Fruit fly (Drosophila melanogaster): Measurements from ENCODE around the gene mab-21.
A peak's percentile ranks its signal among the peaks of the same experiment; 100 is the strongest.

Gene mab-21

dm6 chrX:5969860-5970665, 42.9 kb downstream of the mab-21 start (continued):
- no peak for TF ChIP-seq ind (GFP tag; optimal IDR thresholded peaks at IDR 0.05)
- TF ChIP-seq oc (tag; optimal IDR thresholded peaks at IDR 0.05) = no peak
- TF ChIP-seq sens-2 (GFP tag; IDR thresholded peaks at IDR 0.05) = 0 out of 2 replicates have a peak, but pooled peaks have one; percentile 49
- peak; percentile 15 for TF ChIP-seq run (tag; optimal IDR thresholded peaks at IDR 0.05)
- TF ChIP-seq Dek (tag; optimal IDR thresholded peaks at IDR 0.05) = peak; percentile 6
- TF ChIP-seq Sin3A (optimal IDR thresholded peaks at IDR 0.05) = no peak
- TF ChIP-seq CG32772 (GFP tag; IDR thresholded peaks at IDR 0.05) = peak; percentile 37
- TF ChIP-seq CG3838 (GFP tag; optimal IDR thresholded peaks at IDR 0.05) = no peak
- TF ChIP-seq CG10209 (GFP tag; optimal IDR thresholded peaks at IDR 0.05) = peak; percentile 53
- no peak for TF ChIP-seq CG17802 (tag; optimal IDR thresholded peaks at IDR 0.05)
- TF ChIP-seq CG11695 (GFP tag; IDR thresholded peaks at IDR 0.05) = no peak; the same call in 2 of the 3 replicates
- no peak for TF ChIP-seq Lpt (GFP tag; optimal IDR thresholded peaks at IDR 0.05)
- TF ChIP-seq her (GFP tag; optimal IDR thresholded peaks at IDR 0.05) = no peak
- TF ChIP-seq gcm2 (GFP tag; optimal IDR thresholded peaks at IDR 0.05) = no peak
- TF ChIP-seq B-H2 (GFP tag; optimal IDR thresholded peaks at IDR 0.05) = no peak
- TF ChIP-seq Hr3 (GFP tag; optimal IDR thresholded peaks at IDR 0.05) = peak; percentile 47
- peak; percentile 67 for TF ChIP-seq CG5180 (GFP tag; optimal IDR thresholded peaks at IDR 0.05)
- TF ChIP-seq CG7987 (GFP tag; optimal IDR thresholded peaks at IDR 0.05) = no peak
- no peak for TF ChIP-seq Side (GFP tag; optimal IDR thresholded peaks at IDR 0.05)
- TF ChIP-seq btn (GFP tag; optimal IDR thresholded peaks at IDR 0.05) = no peak
- TF ChIP-seq sna (GFP tag; IDR thresholded peaks at IDR 0.05; ENCODE audit: partially characterized antibody) = no peak
- TF ChIP-seq lbe (GFP tag; optimal IDR thresholded peaks at IDR 0.05) = no peak
- TF ChIP-seq Taf1 (GFP tag; IDR thresholded peaks at IDR 0.05) = 0 out of 2 replicates have a peak, but pooled peaks have one; percentile 6
- peak; percentile 6; the same call in 1 of the 2 replicates for TF ChIP-seq CG8765 (GFP tag; IDR thresholded peaks at IDR 0.05)
- TF ChIP-seq hkb (optimal IDR thresholded peaks at IDR 0.05) = no peak
- no peak; the same call in 1 of the 2 replicates for TF ChIP-seq hkb (GFP tag; IDR thresholded peaks at IDR 0.05)
- TF ChIP-seq CoRest (tag; optimal IDR thresholded peaks at IDR 0.05) = peak; percentile 46
- no peak for TF ChIP-seq insv (GFP tag; optimal IDR thresholded peaks at IDR 0.05)
- TF ChIP-seq chif (GFP tag; optimal IDR thresholded peaks at IDR 0.05) = peak in 1 of 2 experiments; percentile 10
- peak; percentile 81 for TF ChIP-seq crol (GFP tag; IDR thresholded peaks at IDR 0.05)
- no peak for TF ChIP-seq en (GFP tag; optimal IDR thresholded peaks at IDR 0.05)
- TF ChIP-seq CG4328 (GFP tag; optimal IDR thresholded peaks at IDR 0.05) = peak; percentile 37
- peak; percentile 62 for TF ChIP-seq row (GFP tag; IDR thresholded peaks at IDR 0.05)
- TF ChIP-seq jigr1 (GFP tag; IDR thresholded peaks at IDR 0.05) = no peak
- no peak for TF ChIP-seq CG12744 (GFP tag; optimal IDR thresholded peaks at IDR 0.05)
- no peak for TF ChIP-seq CG15479 (GFP tag; optimal IDR thresholded peaks at IDR 0.05)
- TF ChIP-seq Spps (tag; optimal IDR thresholded peaks at IDR 0.05) = no peak
- no peak for TF ChIP-seq GATAe (GFP tag; conservative IDR thresholded peaks at IDR 0.05)
- TF ChIP-seq CG12659 (GFP tag; optimal IDR thresholded peaks at IDR 0.05) = peak; percentile 52
- TF ChIP-seq Nf-YC (tag; optimal IDR thresholded peaks at IDR 0.05) = peak; percentile 35
- TF ChIP-seq vvl (GFP tag; IDR thresholded peaks at IDR 0.05) = peak; percentile 55
- peak; percentile 43 for TF ChIP-seq CG12391 (tag; optimal IDR thresholded peaks at IDR 0.05)
- no peak for TF ChIP-seq Neu2 (GFP tag; optimal IDR thresholded peaks at IDR 0.05; ENCODE audit: borderline replicate concordance)
- no peak for TF ChIP-seq CG11560 (tag; IDR thresholded peaks at IDR 0.05)
- TF ChIP-seq knrl (GFP tag; IDR thresholded peaks at IDR 0.05; ENCODE audit: partially characterized antibody) = no peak
- no peak for TF ChIP-seq abd-A (tag; optimal IDR thresholded peaks at IDR 0.05)
- TF ChIP-seq scrt (GFP tag; optimal IDR thresholded peaks at IDR 0.05) = peak; percentile 49
- peak; percentile 15 for TF ChIP-seq al (GFP tag; IDR thresholded peaks at IDR 0.05)
- TF ChIP-seq Mrtf (GFP tag; IDR thresholded peaks at IDR 0.05) = 0 out of 3 replicates have a peak, but pooled peaks have one; percentile 4
- no peak for TF ChIP-seq wek (GFP tag; optimal IDR thresholded peaks at IDR 0.05)
